Fruit fly (Drosophila melanogaster) whole organism, adult: ENCODE results near the gene trk.

ENCODE experiments used
- CG11617 ChIP-seq: fragments of 200-800 bp; sonication (Bioruptor generic); optimal IDR thresholded peaks from 2 replicates; lab custom pipeline; 2017; ENCODE audit warnings: mild to moderate bottlenecking, missing biosample characterization, missing genetic modification reagents, missing genetic modification characterization
- CG12768 ChIP-seq: fragments of 200-800 bp; sonication (Bioruptor generic); optimal IDR thresholded peaks from 2 replicates; lab custom pipeline; 2017; ENCODE audit warnings: missing biosample characterization, missing genetic modification characterization, mild to moderate bottlenecking, moderate library complexity, missing genetic modification reagents
- CG14711 ChIP-seq: fragments of 200-800 bp; sonication (Bioruptor generic); optimal IDR thresholded peaks from 2 replicates; lab custom pipeline; 2018; ENCODE audit warnings: missing biosample characterization, mild to moderate bottlenecking, missing genetic modification characterization, moderate library complexity
- CG1620 ChIP-seq: fragments of 200-800 bp; sonication (Bioruptor generic); optimal IDR thresholded peaks from 2 replicates; lab custom pipeline; 2016; ENCODE audit warnings: missing biosample characterization, missing genetic modification characterization
- CG33017 ChIP-seq: fragments of 200-800 bp; sonication (Bioruptor generic); optimal IDR thresholded peaks from 2 replicates; lab custom pipeline; 2018; ENCODE audit warnings: missing biosample characterization, mild to moderate bottlenecking, missing genetic modification characterization, moderate library complexity
- CG5204 ChIP-seq: fragments of 200-800 bp; sonication (Bioruptor generic); optimal IDR thresholded peaks from 2 replicates; lab custom pipeline; 2016; ENCODE audit warnings: missing biosample characterization, missing genetic modification characterization
- CG7045 ChIP-seq: fragments of 200-800 bp; sonication (Bioruptor generic); optimal IDR thresholded peaks from 2 replicates; lab custom pipeline; 2017; ENCODE audit warnings: missing biosample characterization, mild to moderate bottlenecking, missing genetic modification characterization
- CG7101 ChIP-seq: fragments of 200-800 bp; sonication (Bioruptor generic); optimal IDR thresholded peaks from 2 replicates; lab custom pipeline; 2018; ENCODE audit warnings: missing biosample characterization, mild to moderate bottlenecking, missing genetic modification characterization, moderate library complexity
- Clk ChIP-seq: fragments of 200-800 bp; sonication (Bioruptor generic); optimal IDR thresholded peaks from 2 replicates; lab custom pipeline; 2017; ENCODE audit warnings: missing biosample characterization, missing genetic modification characterization
- Crg-1 ChIP-seq: fragments of 200-800 bp; sonication (Bioruptor generic); optimal IDR thresholded peaks from 2 replicates; lab custom pipeline; 2016; ENCODE audit warnings: missing biosample characterization, missing genetic modification characterization
- Hr96 ChIP-seq: fragments of 200-800 bp; sonication (Bioruptor generic); optimal IDR thresholded peaks from 2 replicates; lab custom pipeline; 2016; ENCODE audit warnings: missing biosample characterization, missing genetic modification characterization
- Mnt ChIP-seq: fragments of 200-800 bp; sonication (Bioruptor generic); optimal IDR thresholded peaks from 2 replicates; lab custom pipeline; 2016; ENCODE audit warnings: missing biosample characterization, mild to moderate bottlenecking, missing genetic modification characterization
- bab1 ChIP-seq: fragments of 200-800 bp; sonication (Bioruptor generic); optimal IDR thresholded peaks from 3 replicates; lab custom pipeline; 2019; ENCODE audit warnings: missing biosample characterization, mild to moderate bottlenecking, missing genetic modification characterization, moderate library complexity
- cic ChIP-seq: fragments of 200-800 bp; sonication (Bioruptor generic); optimal IDR thresholded peaks from 2 replicates; lab custom pipeline; 2017; ENCODE audit warnings: missing biosample characterization, mild to moderate bottlenecking, missing genetic modification characterization, moderate library complexity
- cnc ChIP-seq, 2 experiments: fragments of >200 bp; optimal IDR thresholded peaks; 2 replicates each; lab custom pipeline; 2017
- kay ChIP-seq: fragments of 200-800 bp; sonication (Bioruptor generic); peaks from one replicate; lab custom pipeline; 2016; ENCODE audit warnings: missing biosample characterization, missing genetic modification characterization, borderline replicate concordance
- ovo ChIP-seq: fragments of 200-800 bp; sonication (Bioruptor generic); optimal IDR thresholded peaks from 2 replicates; lab custom pipeline; 2016; ENCODE audit warnings: missing biosample characterization, missing genetic modification characterization
- pad ChIP-seq: fragments of 200-800 bp; sonication (Bioruptor generic); optimal IDR thresholded peaks from 3 replicates; lab custom pipeline; 2017; ENCODE audit warnings: missing biosample characterization, missing genetic modification characterization, mild to moderate bottlenecking, moderate library complexity, missing genetic modification reagents
- tj ChIP-seq: fragments of 200-800 bp; sonication (Bioruptor generic); optimal IDR thresholded peaks from 3 replicates; lab custom pipeline; 2017; ENCODE audit warnings: missing biosample characterization, mild to moderate bottlenecking, missing genetic modification characterization, moderate library complexity
- toe ChIP-seq: fragments of 200-800 bp; sonication (Bioruptor generic); optimal IDR thresholded peaks from 2 replicates; lab custom pipeline; 2016; ENCODE audit warnings: missing biosample characterization, missing genetic modification characterization

The trk gene

DNA sequence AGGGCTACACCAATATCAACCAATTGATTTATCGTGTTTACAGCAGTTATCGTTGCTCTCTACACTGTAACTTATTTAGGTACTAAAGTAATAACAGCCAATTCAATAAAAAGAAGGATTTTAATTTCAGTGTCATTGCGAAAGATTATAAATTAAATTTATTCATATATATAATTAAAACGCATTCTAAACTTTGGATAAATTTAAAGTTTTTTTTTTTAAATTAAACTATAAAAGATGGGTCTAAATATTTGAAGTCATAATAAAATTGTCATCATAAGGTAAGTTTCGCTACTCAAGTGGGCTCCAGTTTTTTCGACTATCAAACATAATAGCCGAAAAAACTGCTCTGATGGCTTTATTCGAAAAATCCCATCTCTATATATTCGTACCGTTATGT lies at the start of gene trk:
Gene trk, minus strand, starts transcription at position 101 of the 400 bp plus-strand sequence.
- no peak for TF ChIP-seq CG11617 (GFP tag; lab: Kevin White, UChicago)
- TF ChIP-seq Hr96 (GFP tag; lab: Kevin White, UChicago) = no peak
- TF ChIP-seq bab1 = no peak
- no peak for TF ChIP-seq cic (GFP tag; lab: Kevin White, UChicago)

DNA sequence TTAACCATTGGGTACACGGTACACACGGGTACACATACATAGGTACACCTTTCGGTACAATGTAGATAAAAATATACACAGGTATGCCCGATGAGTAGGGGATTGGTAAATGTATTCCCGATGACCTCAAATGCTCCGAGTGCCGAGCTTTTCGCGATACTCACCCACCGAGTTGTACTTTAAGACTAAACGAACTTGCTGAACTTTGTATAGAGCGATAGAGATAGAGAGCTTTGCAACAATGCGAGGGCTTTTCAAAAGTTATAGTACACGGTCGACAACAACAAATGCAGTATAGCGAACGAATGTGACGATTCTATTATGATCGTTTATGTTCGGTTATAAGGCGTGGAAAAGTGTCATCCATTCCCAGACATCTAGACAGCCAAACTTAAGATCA lies 49.5 kb upstream of the trk start:
- TF ChIP-seq CG1620 (GFP tag; lab: Kevin White, UChicago) = no peak
- no peak for TF ChIP-seq pad (GFP tag; lab: Kevin White, UChicago)
- peak; percentile 17 for TF ChIP-seq CG14711 (tag; lab: Kevin White, UChicago)
- peak; percentile 45 for TF ChIP-seq tj (GFP tag; lab: Kevin White, UChicago)
- peak; percentile 47 for TF ChIP-seq Mnt (GFP tag; lab: Kevin White, UChicago)
- TF ChIP-seq Hr96 (GFP tag; lab: Kevin White, UChicago) = no peak
- peak; percentile 25 for TF ChIP-seq CG7101 (tag; lab: Kevin White, UChicago)
- TF ChIP-seq bab1 = peak; percentile 70
- peak; percentile 99 for TF ChIP-seq kay (GFP tag; lab: Kevin White, UChicago)
- TF ChIP-seq CG11617 (GFP tag; lab: Kevin White, UChicago) = peak; percentile 36
- no peak for TF ChIP-seq CG7045 (GFP tag; lab: Kevin White, UChicago)
- TF ChIP-seq CG33017 (tag; lab: Kevin White, UChicago) = peak; percentile 82
- TF ChIP-seq toe (GFP tag; lab: Kevin White, UChicago) = peak; percentile 47
- no peak for TF ChIP-seq CG5204
- TF ChIP-seq Clk (GFP tag; lab: Kevin White, UChicago) = no peak
- no peak for TF ChIP-seq Crg-1
- peak; percentile 90 for TF ChIP-seq cic (GFP tag; lab: Kevin White, UChicago)
- no peak for TF ChIP-seq cnc (optimal IDR thresholded peaks at IDR 0.05; lab: Kevin White, UChicago)
- TF ChIP-seq CG12768 (GFP tag; lab: Kevin White, UChicago) = peak; percentile 97
- TF ChIP-seq ovo (GFP tag; lab: Kevin White, UChicago) = peak; percentile 48

DNA sequence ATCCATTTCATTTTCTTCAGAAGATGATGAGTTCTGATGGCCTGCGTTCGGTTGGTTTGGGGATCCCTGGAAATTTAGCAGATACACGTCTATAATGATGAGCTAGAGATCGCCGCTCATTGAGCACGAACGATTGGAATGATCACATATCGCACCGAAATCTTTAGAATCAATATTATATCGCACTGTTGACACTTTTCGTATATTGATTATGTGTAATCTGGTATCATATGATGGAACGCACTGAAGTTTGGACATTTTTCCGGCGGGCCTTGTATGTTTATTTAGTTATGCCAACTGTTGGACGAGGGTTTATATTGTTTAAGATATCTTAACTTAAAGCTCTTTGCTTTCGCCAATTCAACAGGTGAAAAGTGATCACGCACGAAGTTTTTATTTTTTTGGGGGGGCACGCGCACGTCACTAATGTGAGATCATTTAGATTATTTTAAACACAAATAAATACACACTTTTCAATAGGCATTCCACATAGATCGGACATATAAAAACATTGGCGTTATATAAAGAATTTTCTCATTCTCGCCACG lies 49.0 kb upstream of the trk start:
- peak; percentile 6 for TF ChIP-seq CG14711 (tag; lab: Kevin White, UChicago)
- no peak for TF ChIP-seq cic (GFP tag; lab: Kevin White, UChicago)

DNA sequence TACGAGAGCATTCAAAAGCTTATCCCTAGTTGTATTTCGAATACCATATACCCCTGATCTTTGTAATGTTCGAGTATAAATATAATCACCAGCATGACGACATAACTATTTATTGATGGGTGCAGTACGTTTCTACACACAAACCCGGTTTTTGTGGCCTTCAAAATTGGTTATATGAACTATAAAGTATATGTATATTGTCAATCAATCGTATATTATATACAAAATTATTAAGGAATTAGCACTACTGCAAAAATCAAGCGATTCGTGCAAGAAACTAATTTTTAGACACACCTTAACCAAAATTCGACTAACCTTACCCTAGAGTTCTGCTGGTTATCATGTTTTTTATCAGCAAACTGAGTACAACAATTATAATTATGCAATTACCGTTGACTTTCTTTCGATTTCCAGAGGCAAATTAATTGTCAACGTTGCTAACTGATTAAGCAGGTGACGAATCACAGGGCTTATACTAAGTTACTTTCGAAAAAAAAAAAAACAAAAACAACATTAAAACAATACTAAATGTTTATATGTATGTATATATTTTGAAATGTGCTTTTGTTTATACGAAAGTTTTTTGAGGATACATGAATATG lies 48.2 kb upstream of the trk start:
- TF ChIP-seq bab1 (no peak), kay (GFP tag; lab: Kevin White, UChicago) (peak; percentile 93), cic (GFP tag; lab: Kevin White, UChicago) (peak; percentile 64)

DNA sequence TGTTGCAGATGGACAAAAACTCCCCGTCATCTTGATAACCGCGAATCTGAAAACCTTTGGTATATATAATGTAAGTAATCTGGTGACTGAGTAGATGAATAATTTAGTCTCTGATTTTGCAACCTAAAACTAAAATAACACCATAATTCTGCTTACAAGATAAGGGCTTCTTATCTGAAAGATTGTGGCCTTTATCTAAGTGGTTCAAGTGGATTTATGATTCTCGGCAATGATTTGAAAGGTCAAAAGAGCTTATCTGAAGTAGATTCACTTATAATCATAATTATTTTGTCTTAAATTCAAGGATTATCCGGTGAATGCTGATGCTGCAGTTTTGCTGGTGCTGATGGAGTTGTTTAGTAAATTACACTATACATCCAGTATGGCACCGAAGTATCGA lies 43.8 kb upstream of the trk start:
- TF ChIP-seq kay (GFP tag; lab: Kevin White, UChicago) = peak; percentile 88
- no peak for TF ChIP-seq cnc (optimal IDR thresholded peaks at IDR 0.05; lab: Kevin White, UChicago)

DNA sequence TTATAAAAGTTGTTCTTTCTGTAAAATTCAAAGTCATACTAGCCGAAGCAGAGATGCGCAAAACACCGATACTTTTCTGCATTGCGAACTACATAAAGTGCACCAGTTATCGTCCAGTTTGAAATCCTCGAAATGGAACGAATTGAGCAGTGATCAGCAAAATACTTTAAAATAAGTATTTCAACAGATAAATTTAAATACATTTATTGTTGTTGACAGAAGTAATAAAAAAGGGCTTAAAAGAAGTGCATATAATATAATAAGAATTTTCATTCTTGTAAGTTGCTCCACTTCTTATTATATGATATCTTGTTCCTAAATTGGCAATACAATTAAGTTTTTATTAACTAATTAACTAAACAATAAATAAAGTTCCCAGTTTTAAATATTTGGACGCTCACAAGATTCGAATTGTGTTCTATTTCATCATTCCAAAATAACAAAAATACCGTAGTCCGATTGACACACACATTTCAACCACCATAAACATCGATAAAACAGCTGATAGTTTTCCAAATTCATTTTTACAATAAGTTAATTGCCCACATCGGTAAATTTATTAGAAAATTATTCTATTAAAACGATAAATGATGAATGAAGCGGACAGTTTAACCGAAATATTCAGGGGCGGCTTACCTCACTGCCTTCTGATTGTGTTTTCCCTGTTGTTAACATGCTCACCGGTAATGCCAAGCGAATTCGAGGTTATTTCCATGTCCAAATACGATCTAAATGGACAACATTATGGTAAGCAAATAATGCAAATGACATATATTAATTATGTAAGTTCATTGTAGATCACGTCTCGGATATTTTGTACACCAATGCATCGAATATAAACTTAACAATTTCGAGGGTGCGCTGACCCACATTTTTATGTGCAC lies 42.4 kb upstream of the trk start, which contains the start of the genes Usp14 and CG4972:
Gene Usp14, minus strand, starts transcription at position 70 of the 884 bp plus-strand sequence.
Gene CG4972, plus strand, starts transcription at position 466 of the 884 bp plus-strand sequence.
- TF ChIP-seq Clk (GFP tag; lab: Kevin White, UChicago) (no peak), CG7045 (GFP tag; lab: Kevin White, UChicago) (no peak), Hr96 (GFP tag; lab: Kevin White, UChicago) (no peak), pad (GFP tag; lab: Kevin White, UChicago) (no peak), Mnt (GFP tag; lab: Kevin White, UChicago) (no peak), CG12768 (GFP tag; lab: Kevin White, UChicago) (no peak), tj (GFP tag; lab: Kevin White, UChicago) (peak; percentile 5), CG1620 (GFP tag; lab: Kevin White, UChicago) (peak; percentile 37), CG11617 (GFP tag; lab: Kevin White, UChicago) (peak; percentile 19), ovo (GFP tag; lab: Kevin White, UChicago) (no peak), toe (GFP tag; lab: Kevin White, UChicago) (no peak), CG7101 (tag; lab: Kevin White, UChicago) (no peak), cic (GFP tag; lab: Kevin White, UChicago) (no peak), Crg-1 (no peak), CG5204 (no peak), CG14711 (tag; lab: Kevin White, UChicago) (no peak), kay (GFP tag; lab: Kevin White, UChicago) (peak; percentile 74), bab1 (no peak), cnc (optimal IDR thresholded peaks at IDR 0.05; lab: Kevin White, UChicago) (no peak), CG33017 (tag; lab: Kevin White, UChicago) (no peak)
